Worm (Caenorhabditis elegans): ENCODE results near the gene fipr-15.
A peak's percentile ranks its signal among the peaks of the same experiment; 100 is the strongest.

fipr-15 gene

ce11 chrIV:10904282-10904681 is 23.9 kb downstream of the fipr-15 start, which contains the start of gene ZK596.3:
Gene ZK596.3 (minus strand): TSS chrIV:10904382.
- TF ChIP-seq bed-1 (GFP tag; IDR thresholded peaks at IDR 0.05) (no peak), let-607 (tag; optimal IDR thresholded peaks at IDR 0.05) (no peak), egl-44 (GFP tag; IDR thresholded peaks at IDR 0.05) (no peak), F52B5.7 (tag; optimal IDR thresholded peaks at IDR 0.05) (no peak), attf-6 (GFP tag; IDR thresholded peaks at IDR 0.05) (no peak), gei-17 (GFP tag; optimal IDR thresholded peaks at IDR 0.05) (no peak), Y67H2A.10 (GFP tag; conservative IDR thresholded peaks at IDR 0.05) (no peak), nhr-120 (GFP tag; IDR thresholded peaks at IDR 0.05) (no peak), let-526 (GFP tag; IDR thresholded peaks at IDR 0.05) (no peak), ccch-3 (GFP tag; optimal IDR thresholded peaks at IDR 0.05) (no peak), repo-1 (tag; optimal IDR thresholded peaks at IDR 0.05) (no peak), nhr-80 (tag; optimal IDR thresholded peaks at IDR 0.05) (no peak), efl-1 (GFP tag; optimal IDR thresholded peaks at IDR 0.05) (no peak), nhr-90 (tag; optimal IDR thresholded peaks at IDR 0.05) (no peak), unc-130 (GFP tag; optimal IDR thresholded peaks at IDR 0.05) (no peak), him-1 (tag; optimal IDR thresholded peaks at IDR 0.05) (no peak), sea-2 (GFP tag; IDR thresholded peaks at IDR 0.05) (no peak)

- TF ChIP-seq hmg-20 (GFP tag; IDR thresholded peaks at IDR 0.05) (no peak), Y67H2A.10 (GFP tag; conservative IDR thresholded peaks at IDR 0.05) (no peak), ceh-91 (GFP tag; IDR thresholded peaks at IDR 0.05) (no peak), T26A5.8 (tag; optimal IDR thresholded peaks at IDR 0.05) (no peak), egl-18 (GFP tag; IDR thresholded peaks at IDR 0.05) (no peak), tbp1 (GFP tag; optimal IDR thresholded peaks at IDR 0.05) (no peak), nhr-90 (tag; optimal IDR thresholded peaks at IDR 0.05) (no peak), ztf-28 (GFP tag; IDR thresholded peaks at IDR 0.05) (no peak), F22D6.2 (tag; optimal IDR thresholded peaks at IDR 0.05) (no peak), akir-1 (GFP tag; optimal IDR thresholded peaks at IDR 0.05) (no peak), mcd-1 (GFP tag; IDR thresholded peaks at IDR 0.05) (no peak), rec-8 (tag; optimal IDR thresholded peaks at IDR 0.05) (no peak), ceh-27 (GFP tag; optimal IDR thresholded peaks at IDR 0.05) (no peak), hlh-26 (GFP tag; conservative IDR thresholded peaks at IDR 0.05) (no peak), B0035.1 (tag; optimal IDR thresholded peaks at IDR 0.05) (no peak), zim-3 (tag; optimal IDR thresholded peaks at IDR 0.05) (no peak)
Measured at ce11 chrIV:10909206-10909605, 28.8 kb downstream of the fipr-15 start, which contains the start of gene ZK596.2. Gene ZK596.2 (minus strand): TSS chrIV:10909306.

- TF ChIP-seq ceh-58 (GFP tag; IDR thresholded peaks at IDR 0.05): no peak
- peak; percentile 62 for TF ChIP-seq hmg-1.2 (GFP tag; IDR thresholded peaks at IDR 0.05)
- peak; percentile 91 for TF ChIP-seq nhr-80 (tag; optimal IDR thresholded peaks at IDR 0.05)
Measured at ce11 chrIV:10909708-10910107, 29.3 kb downstream of the fipr-15 start, which contains the start of gene pyk-2. Gene pyk-2 (plus strand): TSS chrIV:10909913.

ce11 chrIV:10913081-10913480 is 32.7 kb downstream of the fipr-15 start, which contains the start of gene ZK593.2:
Gene ZK593.2 (plus strand): TSS chrIV:10913381.
- no peak for TF ChIP-seq somi-1 (GFP tag; optimal IDR thresholded peaks at IDR 0.05)
- peak; percentile 59 for TF ChIP-seq repo-1 (tag; optimal IDR thresholded peaks at IDR 0.05)
